Worm (Caenorhabditis elegans): Measurements from ENCODE around the gene K11D12.13.

K11D12.13 gene

DNA sequence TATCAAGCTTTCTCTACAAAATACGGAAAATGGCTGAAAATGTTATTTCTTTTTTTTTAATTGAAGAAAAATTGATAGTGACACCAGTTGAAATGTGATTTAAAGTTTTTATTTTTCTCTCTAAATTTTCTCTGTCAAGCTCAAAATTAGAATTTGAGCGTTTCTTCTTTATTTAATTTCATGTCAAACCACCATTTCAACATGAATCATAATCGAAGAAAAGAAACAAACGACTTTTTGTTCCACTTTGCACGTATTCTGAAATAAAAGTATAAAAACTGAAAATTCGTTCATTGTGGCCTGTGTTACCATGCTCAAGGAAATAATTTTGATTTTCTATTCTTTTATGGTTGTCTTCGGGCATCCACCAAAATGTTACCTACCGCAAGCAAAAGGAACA is at the start of gene K11D12.13:
TSS of gene K11D12.13 (plus strand) at position 301 of the 400 bp plus-strand sequence.
- TF ChIP-seq unc-62 (GFP tag; optimal IDR thresholded peaks at IDR 0.05): no peak

DNA sequence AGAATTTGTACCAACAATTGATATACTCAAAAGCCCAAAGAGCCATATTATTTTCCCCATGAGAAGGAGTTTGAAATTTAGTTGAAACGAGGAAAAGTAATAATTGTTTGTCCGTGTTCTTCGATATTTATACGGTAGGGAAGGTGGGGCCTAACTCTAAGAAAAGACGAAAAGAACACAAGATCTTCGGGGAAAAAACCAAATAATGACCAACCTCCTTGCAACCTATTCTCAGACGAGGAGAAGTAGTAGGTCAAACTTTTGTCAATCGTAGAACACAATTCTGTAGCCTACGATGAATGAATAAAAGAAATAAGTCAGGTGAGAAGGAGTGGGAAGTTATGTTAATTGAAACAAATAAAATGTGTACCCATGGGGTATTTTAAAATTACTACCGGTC is 46.1 kb upstream of the K11D12.13 start, which contains the start of gene ncx-8:
TSS of gene ncx-8 (minus strand) at position 101 of the 400 bp plus-strand sequence.
- no peak for TF ChIP-seq unc-62 (GFP tag; optimal IDR thresholded peaks at IDR 0.05)

ce11 chrV:4995155-4995554 is 38.0 kb upstream of the K11D12.13 start, which contains the start of gene ncx-9:
ncx-9 (minus strand) TSS chrV:4995255.
- TF ChIP-seq unc-62 (GFP tag; optimal IDR thresholded peaks at IDR 0.05): no peak

DNA sequence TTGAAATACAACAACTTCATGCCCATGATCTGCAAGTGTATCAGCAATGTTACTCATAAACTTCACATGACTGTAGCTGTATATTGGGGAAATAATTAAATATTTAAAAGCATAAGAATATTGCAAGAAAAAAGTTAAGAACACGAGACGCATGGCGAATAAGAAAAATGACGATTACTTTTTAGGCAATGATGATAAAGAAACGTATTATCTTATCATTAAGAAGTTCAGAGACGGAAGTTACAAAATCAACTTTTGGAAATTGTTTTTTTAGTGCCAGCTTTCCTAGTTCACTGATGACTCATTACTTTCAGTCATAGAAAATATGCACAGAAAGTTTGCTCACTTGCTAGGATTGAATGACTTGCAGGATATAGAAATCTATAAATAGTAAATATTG is 32.8 kb upstream of the K11D12.13 start, which contains the start of gene ugt-7:
TSS of gene ugt-7 (minus strand) at position 161 of the 400 bp plus-strand sequence.
- TF ChIP-seq unc-62 (GFP tag; optimal IDR thresholded peaks at IDR 0.05): no peak

- TF ChIP-seq unc-62 (GFP tag; optimal IDR thresholded peaks at IDR 0.05): no peak
Observed at ce11 chrV:5001386-5001785, 31.8 kb upstream of the K11D12.13 start, which contains the start of gene srr-8. srr-8 (plus strand) TSS chrV:5001686.

DNA sequence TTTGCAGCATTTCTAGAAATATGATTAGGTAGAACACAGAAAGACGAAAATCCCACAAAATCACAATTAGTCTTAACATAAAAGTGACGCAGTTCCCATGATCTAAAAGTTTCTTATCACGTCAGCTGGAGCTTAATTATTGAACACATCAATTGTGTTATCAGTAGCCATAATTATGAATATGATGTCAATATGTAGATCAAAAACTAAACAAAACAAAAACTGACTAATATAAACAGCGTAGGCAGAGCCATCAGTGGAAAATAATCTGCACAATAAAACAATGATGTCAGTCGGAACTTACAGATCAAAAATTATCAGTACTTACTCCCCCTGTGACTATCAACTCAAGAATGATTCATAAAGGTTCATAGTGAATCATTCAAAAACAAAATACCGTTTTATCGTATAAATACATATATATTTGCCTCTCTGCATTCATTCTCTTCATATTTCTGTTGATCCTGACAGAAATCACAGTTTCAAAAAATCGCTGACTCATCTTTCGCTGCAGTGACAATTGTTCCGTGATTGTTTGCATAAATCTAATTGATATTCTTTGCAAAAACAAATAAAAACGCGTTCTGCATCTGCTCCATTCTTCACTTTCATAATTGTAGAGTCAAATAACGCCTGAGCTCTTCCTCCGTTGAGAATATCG is 20.9 kb upstream of the K11D12.13 start, which contains the start of gene srr-6:
TSS of gene srr-6 (plus strand) at position 611 of the 661 bp plus-strand sequence.
- no peak for TF ChIP-seq unc-62 (GFP tag; optimal IDR thresholded peaks at IDR 0.05)

DNA sequence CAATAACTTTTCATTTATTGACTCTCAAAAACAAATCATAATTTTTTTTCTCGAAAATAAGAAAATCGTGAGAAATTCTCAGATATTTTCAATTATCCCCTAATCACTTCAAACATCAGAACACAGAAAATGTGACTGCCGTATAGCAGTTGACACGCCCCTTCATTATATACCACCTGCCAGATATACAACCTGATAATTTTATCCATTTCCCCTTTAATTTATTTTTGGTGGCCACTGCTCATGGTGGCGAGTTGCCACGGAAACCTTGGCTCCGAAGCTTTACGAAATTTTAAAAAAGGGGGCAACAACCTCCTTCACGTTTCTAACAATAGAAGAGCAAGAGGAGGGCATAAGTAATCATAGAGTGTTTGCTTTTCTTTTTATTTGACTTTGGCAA is 16.5 kb upstream of the K11D12.13 start:
- TF ChIP-seq unc-62 (GFP tag; optimal IDR thresholded peaks at IDR 0.05): no peak

DNA sequence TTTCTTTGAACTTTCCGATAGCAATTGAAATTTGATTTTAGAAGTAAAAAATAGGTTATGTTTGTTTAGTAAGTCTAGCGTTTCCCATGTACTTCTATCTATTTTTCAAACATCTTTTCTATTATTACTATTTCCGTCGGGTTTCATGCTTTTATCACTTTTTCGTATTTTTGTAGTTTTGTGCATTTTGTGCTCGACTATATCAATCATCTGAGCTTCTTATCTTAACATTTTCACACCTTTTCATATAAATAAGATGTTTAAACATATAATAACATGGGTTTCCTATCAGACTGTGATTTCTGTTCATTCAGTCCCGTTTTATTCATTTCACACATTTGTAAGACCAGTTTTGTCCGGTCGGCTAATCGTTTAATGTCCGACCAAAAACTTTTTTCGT is 15.1 kb upstream of the K11D12.13 start:
- no peak for TF ChIP-seq unc-62 (GFP tag; optimal IDR thresholded peaks at IDR 0.05)

- no peak for TF ChIP-seq unc-62 (GFP tag; optimal IDR thresholded peaks at IDR 0.05)
Observed at ce11 chrV:5018810-5019274, 14.4 kb upstream of the K11D12.13 start, which contains the start of gene srr-4. srr-4 (plus strand) TSS chrV:5019224.

- no peak for TF ChIP-seq unc-62 (GFP tag; optimal IDR thresholded peaks at IDR 0.05)
Observed at ce11 chrV:5023355-5023754, 9.8 kb upstream of the K11D12.13 start.

- TF ChIP-seq unc-62 (GFP tag; optimal IDR thresholded peaks at IDR 0.05): no peak
Observed at ce11 chrV:5026438-5026837, 6.8 kb upstream of the K11D12.13 start.

ce11 chrV:5027640-5028039 is 5.6 kb upstream of the K11D12.13 start, which contains the start of gene cpt-4:
cpt-4 (minus strand) TSS chrV:5027723.
- no peak for TF ChIP-seq unc-62 (GFP tag; optimal IDR thresholded peaks at IDR 0.05)

DNA sequence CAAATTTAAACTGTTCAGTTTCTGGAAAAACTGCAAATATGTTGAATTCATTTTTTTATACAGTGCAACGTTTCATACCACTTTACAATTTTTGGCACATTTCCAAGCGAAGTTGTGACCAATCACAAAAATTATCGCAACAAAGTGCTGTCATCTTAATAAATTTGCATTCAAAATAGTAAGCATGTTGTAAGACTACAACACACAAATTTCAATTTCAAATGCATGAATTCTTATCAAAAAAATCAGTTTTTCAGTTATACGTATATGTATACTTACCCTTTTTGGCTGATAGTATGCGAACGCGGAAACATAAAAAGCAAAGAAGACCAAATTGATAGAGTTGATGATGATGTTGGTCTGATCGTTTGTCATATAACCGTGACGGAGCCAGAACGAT is 3.0 kb upstream of the K11D12.13 start:
- TF ChIP-seq unc-62 (GFP tag; optimal IDR thresholded peaks at IDR 0.05): no peak

- no peak for TF ChIP-seq unc-62 (GFP tag; optimal IDR thresholded peaks at IDR 0.05)
Observed at ce11 chrV:5030715-5031114, 2.5 kb upstream of the K11D12.13 start, which contains the start of gene swt-7. swt-7 (minus strand) TSS chrV:5030815.

ce11 chrV:5031764-5032163 is 1.4 kb upstream of the K11D12.13 start:
- no peak for TF ChIP-seq unc-62 (GFP tag; optimal IDR thresholded peaks at IDR 0.05)

- TF ChIP-seq unc-62 (GFP tag; optimal IDR thresholded peaks at IDR 0.05): no peak
Observed at ce11 chrV:5032176-5032575, 1.0 kb upstream of the K11D12.13 start.

DNA sequence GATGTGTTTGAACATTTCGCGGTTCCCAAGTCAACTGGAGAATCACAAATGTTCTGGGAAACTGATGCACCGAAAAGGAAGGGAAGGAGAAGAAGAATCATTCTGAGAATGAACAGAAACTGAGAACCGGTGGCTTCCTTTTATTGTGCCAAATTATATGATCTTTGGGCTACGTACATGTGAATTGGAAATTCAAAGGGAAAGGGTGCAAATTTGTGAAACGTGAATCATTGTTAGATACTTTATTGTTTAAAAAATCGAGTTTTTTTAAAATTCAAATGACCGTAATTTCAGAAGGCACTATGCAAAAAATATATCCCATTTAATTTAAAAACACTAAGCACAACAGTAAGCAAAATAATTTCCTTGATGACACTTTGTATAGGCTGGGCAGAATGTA is 1.9 kb downstream of the K11D12.13 start, which contains the start of gene K11D12.6:
TSS of gene K11D12.6 (minus strand) at position 101 of the 400 bp plus-strand sequence.
- TF ChIP-seq unc-62 (GFP tag; optimal IDR thresholded peaks at IDR 0.05): no peak

All from whole organism, dauer.